Worm (Caenorhabditis elegans) whole organism, L1 larva: ENCODE measurements around the gene T26A8.3.

Experiments
- C16A3.4 ChIP-seq: fragments of 150-350 bp; optimal IDR thresholded peaks from 2 replicates; lab custom pipeline; 2014; ENCODE audit warnings: missing biosample characterization, missing genetic modification characterization
- aha-1 ChIP-seq: fragments of 150-350 bp; optimal IDR thresholded peaks from 2 replicates; lab custom pipeline; 2014; ENCODE audit warnings: missing biosample characterization, missing genetic modification characterization
- alr-1 ChIP-seq: fragments of 200-800 bp; sonication (Bioruptor generic); optimal IDR thresholded peaks from 2 replicates; lab custom pipeline; 2018; ENCODE audit warnings: borderline replicate concordance, mild to moderate bottlenecking, missing genetic modification characterization, missing compliant biosample characterization
- aly-2 ChIP-seq: fragments of 150-350 bp; optimal IDR thresholded peaks from 2 replicates; lab custom pipeline; 2014; ENCODE audit warnings: missing biosample characterization, missing genetic modification characterization
- ceh-82 ChIP-seq, 3 experiments: fragments of 150-350 bp in 1 of 3; sonication (generic microtip) in 2 of 3; optimal IDR thresholded peaks; 2 replicates each; lab custom pipeline; 2014 to 2017; ENCODE audit warnings: missing biosample characterization in 3 of 3, missing genetic modification characterization in 3 of 3
- ces-1 ChIP-seq: fragments of 150-350 bp; optimal IDR thresholded peaks from 2 replicates; lab custom pipeline; 2014; ENCODE audit warnings: missing biosample characterization, missing genetic modification reagents, missing genetic modification characterization
- dpl-1 ChIP-seq, 3 experiments: fragments of 150-350 bp in 2 of 3; sonication (generic microtip) in 1 of 3; optimal IDR thresholded peaks; 2 replicates each; lab custom pipeline; 2014 to 2017; ENCODE audit warnings: missing biosample characterization in 3 of 3, missing genetic modification characterization in 3 of 3, missing genetic modification reagents in 3 of 3
- dsc-1 ChIP-seq: sonication (generic microtip); optimal IDR thresholded peaks from 2 replicates; lab custom pipeline; 2016; ENCODE audit warnings: mild to moderate bottlenecking, missing genetic modification characterization, missing compliant biosample characterization
- efl-1 ChIP-seq, 4 experiments: fragments of 150-350 bp; optimal IDR thresholded peaks in 3 of 4; peaks in 1 of 4; 1 replicate in 1 of 4; 2 replicates in 3 of 4; lab custom pipeline; 2014; ENCODE audit warnings: missing biosample characterization in 2 of 4, missing genetic modification characterization in 2 of 4, missing genetic modification reagents in 2 of 4
- egl-27 ChIP-seq, 2 experiments: fragments of 150-350 bp in 1 of 2; sonication (generic microtip); optimal IDR thresholded peaks; 3 replicates each; lab custom pipeline; 2017 to 2018; ENCODE audit warnings: missing biosample characterization in 2 of 2, missing genetic modification characterization in 2 of 2, missing genetic modification reagents in 2 of 2
- elt-3 ChIP-seq, 6 experiments: fragments of 150-350 bp in 1 of 6; sonication (generic microtip); optimal IDR thresholded peaks; 2 replicates each; lab custom pipeline; 2017 to 2018; ENCODE audit warnings: missing biosample characterization in 6 of 6, missing genetic modification characterization in 6 of 6, inconsistent platforms in 1 of 6
- grh-1 ChIP-seq: fragments of 200-800 bp; sonication (Bioruptor generic); IDR thresholded peaks from 2 replicates; pipeline ENCODE4 v1.3.6; 2022; ENCODE audit warnings: missing genetic modification reagents, missing genetic modification characterization, missing compliant biosample characterization
- hlh-17 ChIP-seq: fragments of 200-800 bp; sonication (Bioruptor generic); optimal IDR thresholded peaks from 2 replicates; lab custom pipeline; 2018; ENCODE audit warnings: missing genetic modification characterization, mild to moderate bottlenecking, missing compliant biosample characterization, moderate library complexity, borderline replicate concordance
- isw-1 ChIP-seq: fragments of 200-800 bp; sonication (Bioruptor generic); IDR thresholded peaks from 2 replicates; pipeline ENCODE4 v1.3.6; 2022; ENCODE audit warnings: missing genetic modification characterization, missing compliant biosample characterization
- lin-14 ChIP-seq: fragments of 200-800 bp; sonication (Bioruptor generic); optimal IDR thresholded peaks from 2 replicates; lab custom pipeline; 2018; ENCODE audit warnings: mild to moderate bottlenecking, missing genetic modification characterization, moderate library complexity, missing compliant biosample characterization
- lin-15B ChIP-seq: fragments of 150-350 bp; sonication (generic microtip); optimal IDR thresholded peaks from 3 replicates; lab custom pipeline; 2014; ENCODE audit warnings: missing biosample characterization, missing genetic modification characterization
- lin-35 ChIP-seq, 2 experiments: fragments of 150-350 bp; optimal IDR thresholded peaks; 2 replicates each; lab custom pipeline; 2014; ENCODE audit warnings: missing biosample characterization in 2 of 2, missing genetic modification characterization in 2 of 2, missing genetic modification reagents in 2 of 2
- lir-3 ChIP-seq: sonication (generic microtip); optimal IDR thresholded peaks from 2 replicates; lab custom pipeline; 2016; ENCODE audit warnings: mild to moderate bottlenecking, missing genetic modification characterization, moderate library complexity, missing compliant biosample characterization; ENCODE audit not compliant: poor library complexity
- lsy-2 ChIP-seq, 2 experiments: fragments of 150-350 bp; optimal IDR thresholded peaks; 2 replicates each; lab custom pipeline; 2014; ENCODE audit warnings: missing biosample characterization in 2 of 2, missing genetic modification characterization in 2 of 2
- mep-1 ChIP-seq: fragments of 150-350 bp; optimal IDR thresholded peaks from 2 replicates; lab custom pipeline; 2014; ENCODE audit warnings: missing biosample characterization, missing genetic modification characterization
- nhr-19 ChIP-seq: fragments of 200-800 bp; sonication (Bioruptor generic); conservative IDR thresholded peaks from 2 replicates; pipeline ENCODE4 v1.3.6; 2022; ENCODE audit warnings: missing genetic modification characterization, missing compliant biosample characterization
- nhr-237 ChIP-seq: fragments of 150-350 bp; optimal IDR thresholded peaks from 2 replicates; lab custom pipeline; 2014; ENCODE audit warnings: missing biosample characterization, missing genetic modification characterization
- nhr-47 ChIP-seq: sonication (generic microtip); optimal IDR thresholded peaks from 2 replicates; lab custom pipeline; 2016; ENCODE audit warnings: mild to moderate bottlenecking, missing genetic modification characterization, moderate library complexity, missing compliant biosample characterization
- nhr-71 ChIP-seq: sonication (generic microtip); optimal IDR thresholded peaks from 2 replicates; lab custom pipeline; 2016; ENCODE audit warnings: mild to moderate bottlenecking, missing genetic modification characterization, moderate library complexity, missing compliant biosample characterization
- nhr-76 ChIP-seq: sonication (generic microtip); optimal IDR thresholded peaks from 2 replicates; lab custom pipeline; 2017; ENCODE audit warnings: missing biosample characterization, missing genetic modification characterization
- nhr-77 ChIP-seq: fragments of 150-350 bp; optimal IDR thresholded peaks from 2 replicates; lab custom pipeline; 2014; ENCODE audit warnings: missing biosample characterization, missing genetic modification characterization
- nhr-84 ChIP-seq: sonication (generic microtip); optimal IDR thresholded peaks from 2 replicates; lab custom pipeline; 2017; ENCODE audit warnings: missing biosample characterization, missing genetic modification characterization
- nhr-85 ChIP-seq: sonication (generic microtip); peaks from one replicate; lab custom pipeline; 2016; ENCODE audit warnings: missing genetic modification characterization, inconsistent platforms, missing compliant biosample characterization
- pag-3 ChIP-seq: sonication (generic microtip); optimal IDR thresholded peaks from 2 replicates; lab custom pipeline; 2017; ENCODE audit warnings: missing genetic modification characterization, mild to moderate bottlenecking, missing compliant biosample characterization, antibody characterized with exemption, borderline replicate concordance; ENCODE audit not compliant: insufficient read depth
- rnt-1 ChIP-seq: sonication (generic microtip); optimal IDR thresholded peaks from 2 replicates; lab custom pipeline; 2016; ENCODE audit warnings: mild to moderate bottlenecking, missing genetic modification characterization, moderate library complexity, missing compliant biosample characterization
- skn-1 ChIP-seq: fragments of 150-350 bp; optimal IDR thresholded peaks from 2 replicates; lab custom pipeline; 2014; ENCODE audit warnings: missing biosample characterization, missing genetic modification characterization
- sox-4 ChIP-seq: sonication (generic microtip); optimal IDR thresholded peaks from 2 replicates; lab custom pipeline; 2016; ENCODE audit warnings: missing genetic modification characterization, missing compliant biosample characterization
- sptf-1 ChIP-seq: fragments of 150-350 bp; optimal IDR thresholded peaks from 2 replicates; lab custom pipeline; 2014; ENCODE audit warnings: missing biosample characterization, missing genetic modification characterization
- swsn-7 ChIP-seq: sonication (generic microtip); optimal IDR thresholded peaks from 2 replicates; lab custom pipeline; 2016; ENCODE audit warnings: missing genetic modification characterization, missing compliant biosample characterization
- tbx-2 ChIP-seq: sonication (generic microtip); optimal IDR thresholded peaks from 2 replicates; lab custom pipeline; 2016; ENCODE audit warnings: missing genetic modification characterization, missing compliant biosample characterization
- tlp-1 ChIP-seq: fragments of 150-350 bp; optimal IDR thresholded peaks from 2 replicates; lab custom pipeline; 2014; ENCODE audit warnings: missing biosample characterization, missing genetic modification characterization
- unc-130 ChIP-seq: fragments of 150-350 bp; optimal IDR thresholded peaks from 2 replicates; lab custom pipeline; 2017; ENCODE audit warnings: missing biosample characterization, missing genetic modification characterization, inconsistent platforms
- unc-62 ChIP-seq: fragments of 150-350 bp; optimal IDR thresholded peaks from 2 replicates; lab custom pipeline; 2014; ENCODE audit warnings: missing biosample characterization, missing genetic modification reagents, missing genetic modification characterization
- unc-86 ChIP-seq: sonication (generic microtip); optimal IDR thresholded peaks from 2 replicates; lab custom pipeline; 2016; ENCODE audit warnings: missing genetic modification characterization, missing compliant biosample characterization
- zip-4 ChIP-seq: fragments of 200-800 bp; sonication (Bioruptor generic); optimal IDR thresholded peaks from 2 replicates; lab custom pipeline; 2018; ENCODE audit warnings: mild to moderate bottlenecking, missing genetic modification characterization, moderate library complexity, missing compliant biosample characterization
- ztf-11 ChIP-seq, 2 experiments: sonication (generic microtip); optimal IDR thresholded peaks; 2 replicates each; lab custom pipeline; 2016 to 2017; ENCODE audit warnings: missing genetic modification characterization in 2 of 2, missing biosample characterization in 1 of 2, missing compliant biosample characterization in 1 of 2
- ztf-4 ChIP-seq: fragments of 150-350 bp; optimal IDR thresholded peaks from 2 replicates; lab custom pipeline; 2014; ENCODE audit warnings: missing biosample characterization, missing genetic modification characterization

Gene T26A8.3

DNA sequence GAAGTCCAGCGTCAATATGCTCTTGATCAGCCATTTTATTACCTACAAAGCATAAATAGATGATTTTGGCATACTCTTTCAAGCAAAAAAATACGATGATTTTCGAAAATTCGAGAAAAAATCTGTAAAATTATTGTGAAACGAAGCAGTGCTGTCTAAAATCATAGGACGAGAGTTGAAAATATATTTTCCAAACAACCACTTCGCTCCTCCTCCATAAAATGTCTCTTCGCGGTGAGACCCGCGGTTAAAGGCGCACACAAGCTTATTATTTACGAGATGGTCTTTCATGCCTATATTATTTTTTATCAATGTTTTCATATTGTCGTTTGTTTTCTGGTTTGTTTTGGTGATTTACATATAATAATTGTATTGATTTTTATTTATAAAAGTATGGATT, 47.2 kb downstream of the T26A8.3 start, which contains the start of gene nap-1 (continued):
- TF ChIP-seq mep-1 (tag; lab: Kevin White, UChicago), result peak; percentile 74
- peak; percentile 66 for TF ChIP-seq tbx-2 (tag; lab: Kevin White, UChicago)
- peak; percentile 58 for TF ChIP-seq lin-15B (tag; lab: Kevin White, UChicago)
- TF ChIP-seq isw-1 (GFP tag; lab: Robert Waterston, UW), result peak; percentile 59
- TF ChIP-seq nhr-77 (tag; lab: Kevin White, UChicago), result peak; percentile 61
- TF ChIP-seq lir-3 (tag; lab: Kevin White, UChicago), result peak; percentile 21
- no peak for TF ChIP-seq ces-1 (GFP tag; lab: Kevin White, UChicago)
- no peak for TF ChIP-seq sox-4 (tag; lab: Kevin White, UChicago)
- TF ChIP-seq lin-14 (GFP tag; lab: Kevin White, UChicago), result peak; percentile 84
- TF ChIP-seq nhr-85 (tag; lab: Kevin White, UChicago), result peak; percentile 71
- TF ChIP-seq ztf-4 (tag; lab: Kevin White, UChicago), result no peak
- no peak for TF ChIP-seq unc-62 (GFP tag; lab: Kevin White, UChicago)

DNA sequence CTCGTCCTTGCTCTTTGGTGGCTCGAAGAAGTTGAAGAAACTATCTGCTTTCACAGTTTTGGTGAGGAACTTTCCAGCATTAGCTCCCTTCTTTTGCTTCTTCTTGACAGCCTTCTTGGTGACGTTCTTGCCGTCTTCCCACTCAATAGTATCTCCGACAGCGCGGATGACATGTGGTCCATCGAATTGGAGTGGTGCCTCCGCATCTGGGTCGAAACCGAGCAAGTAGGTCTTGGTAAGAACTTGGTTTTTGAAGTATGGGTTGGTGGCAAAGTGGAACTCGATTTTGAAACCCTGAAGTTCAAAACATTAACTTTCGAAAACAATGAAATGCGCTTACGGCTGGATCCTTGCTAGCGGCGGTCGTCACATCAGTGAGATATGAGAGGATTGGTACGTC, 48.2 kb downstream of the T26A8.3 start:
- TF ChIP-seq rnt-1 (tag; lab: Kevin White, UChicago) (no peak), swsn-7 (tag; lab: Kevin White, UChicago) (no peak), zip-4 (GFP tag; lab: Kevin White, UChicago) (no peak), aha-1 (no peak), nhr-19 (GFP tag; lab: Robert Waterston, UW) (no peak), ztf-11 (tag; optimal IDR thresholded peaks at IDR 0.05; lab: Kevin White, UChicago) (no peak), nhr-47 (tag; lab: Kevin White, UChicago) (no peak), efl-1 (optimal IDR thresholded peaks at IDR 0.05; lab: Kevin White, UChicago) (no peak), efl-1 (GFP tag; optimal IDR thresholded peaks at IDR 0.05 in 1 of 2; lab: Kevin White, UChicago) (no peak), nhr-76 (no peak)

- TF ChIP-seq aly-2 (tag; lab: Kevin White, UChicago), result peak; percentile 43
- 0 out of 2 replicates have a peak, but pooled peaks have one; percentile 11 for TF ChIP-seq grh-1
- TF ChIP-seq alr-1 (tag; lab: Kevin White, UChicago), result no peak
- TF ChIP-seq, all 84 proteins: peak for 2
Measured at ce11 chrIV:8377501-8377900, 48.9 kb downstream of the T26A8.3 start, which contains the start of gene D2096.7. D2096.7 (minus strand) TSS chrIV:8377630.

- TF ChIP-seq lin-35 (GFP tag; optimal IDR thresholded peaks at IDR 0.05; lab: Kevin White, UChicago), result peak in 1 of 2 experiments; percentile 16
- TF ChIP-seq elt-3 (tag; optimal IDR thresholded peaks at IDR 0.05; lab: Kevin White, UChicago), result no peak
- peak in 1 of 2 experiments; percentile 32 for TF ChIP-seq lsy-2 (tag; optimal IDR thresholded peaks at IDR 0.05; lab: Kevin White, UChicago)
- TF ChIP-seq egl-27 (tag; optimal IDR thresholded peaks at IDR 0.05; lab: Kevin White, UChicago), result no peak
- no peak for TF ChIP-seq unc-130 (tag; lab: Kevin White, UChicago)
- TF ChIP-seq pag-3 (tag; lab: Kevin White, UChicago), result no peak
- peak; percentile 46 for TF ChIP-seq lin-14 (GFP tag; lab: Kevin White, UChicago)
- no peak for TF ChIP-seq tlp-1
- peak; percentile 72 for TF ChIP-seq skn-1 (tag; lab: Kevin White, UChicago)
- TF ChIP-seq dpl-1 (GFP tag; optimal IDR thresholded peaks at IDR 0.05; lab: Kevin White, UChicago), result no peak
- peak; percentile 58 for TF ChIP-seq dsc-1 (tag; lab: Kevin White, UChicago)
- TF ChIP-seq ceh-82 (tag; optimal IDR thresholded peaks at IDR 0.05; lab: Kevin White, UChicago), result peak in 2 of 3 experiments; percentile 2 to 38
- no peak for TF ChIP-seq sptf-1
- TF ChIP-seq isw-1 (GFP tag; lab: Robert Waterston, UW), result no peak
- TF ChIP-seq zip-4 (GFP tag; lab: Kevin White, UChicago), result no peak
- TF ChIP-seq C16A3.4 (tag; lab: Kevin White, UChicago), result no peak
- TF ChIP-seq lin-15B (tag; lab: Kevin White, UChicago), result no peak
- no peak for TF ChIP-seq unc-86 (tag; lab: Kevin White, UChicago)
- peak; percentile 12 for TF ChIP-seq rnt-1 (tag; lab: Kevin White, UChicago)
- TF ChIP-seq efl-1 (optimal IDR thresholded peaks at IDR 0.05; lab: Kevin White, UChicago), result peak in 1 of 2 experiments; percentile 27
- TF ChIP-seq efl-1 (GFP tag; optimal IDR thresholded peaks at IDR 0.05 in 1 of 2; lab: Kevin White, UChicago), result no peak
- TF ChIP-seq hlh-17 (GFP tag; lab: Kevin White, UChicago), result no peak
- peak; percentile 38 for TF ChIP-seq nhr-77 (tag; lab: Kevin White, UChicago)
- TF ChIP-seq nhr-84 (tag; lab: Kevin White, UChicago), result no peak
- no peak for TF ChIP-seq nhr-237 (tag; lab: Kevin White, UChicago)
- TF ChIP-seq mep-1 (tag; lab: Kevin White, UChicago), result peak; percentile 36
- TF ChIP-seq nhr-71 (tag; lab: Kevin White, UChicago), result peak; percentile 9
Measured at ce11 chrIV:8376923-8377322, 49.5 kb downstream of the T26A8.3 start.
